Fruit fly (Drosophila melanogaster): ENCODE measurements around the gene mRpL23.

The mRpL23 gene

dm6 chr3L:2373421-2374043 is at the start of gene mRpL23, which contains the start of gene CG9004 (continued):
- TF ChIP-seq CG16863 (GFP tag; optimal IDR thresholded peaks at IDR 0.05): peak; percentile 98
- no peak for TF ChIP-seq h (optimal IDR thresholded peaks at IDR 0.05)
- TF ChIP-seq E2f1 (GFP tag; IDR thresholded peaks at IDR 0.05): peak; percentile 100
- TF ChIP-seq Chrac-16 (GFP tag; optimal IDR thresholded peaks at IDR 0.05): peak; percentile 99
- TF ChIP-seq ken (GFP tag; IDR thresholded peaks at IDR 0.05): peak; percentile 100
- TF ChIP-seq slbo (GFP tag; IDR thresholded peaks at IDR 0.05): peak; percentile 100
- peak; percentile 98 for TF ChIP-seq schlank (tag; optimal IDR thresholded peaks at IDR 0.05)
- TF ChIP-seq CG34224 (GFP tag; IDR thresholded peaks at IDR 0.05; ENCODE audit: partially characterized antibody): 0 out of 3 replicates have a peak, but pooled peaks have one; percentile 31
- TF ChIP-seq maf-S (GFP tag; optimal IDR thresholded peaks at IDR 0.05): peak; percentile 98
- TF ChIP-seq Gug (GFP tag; IDR thresholded peaks at IDR 0.05): peak; percentile 99
- TF ChIP-seq Sry-β (GFP tag; optimal IDR thresholded peaks at IDR 0.05): peak; percentile 71
- peak; percentile 94 for TF ChIP-seq en (GFP tag; optimal IDR thresholded peaks at IDR 0.05)
- TF ChIP-seq fu2 (GFP tag; optimal IDR thresholded peaks at IDR 0.05): peak; percentile 99
- peak; percentile 94 for TF ChIP-seq nom (GFP tag; optimal IDR thresholded peaks at IDR 0.05)
- peak; percentile 94 for TF ChIP-seq Hey (tag; optimal IDR thresholded peaks at IDR 0.05)
- peak; percentile 99 for TF ChIP-seq otp (GFP tag; IDR thresholded peaks at IDR 0.05)
- TF ChIP-seq CG2116 (GFP tag; optimal IDR thresholded peaks at IDR 0.05): peak; percentile 91
- peak; percentile 97 for TF ChIP-seq CG6683 (GFP tag; optimal IDR thresholded peaks at IDR 0.05)
- peak; percentile 97 for TF ChIP-seq shn (GFP tag; optimal IDR thresholded peaks at IDR 0.05)
- TF ChIP-seq oc (tag; optimal IDR thresholded peaks at IDR 0.05): peak; percentile 99
- TF ChIP-seq CG3838 (GFP tag; optimal IDR thresholded peaks at IDR 0.05): peak; percentile 98
- peak; percentile 97 for TF ChIP-seq CG8089 (GFP tag; optimal IDR thresholded peaks at IDR 0.05)
- TF ChIP-seq lab (GFP tag; optimal IDR thresholded peaks at IDR 0.05): peak; percentile 99
- TF ChIP-seq Rfx (GFP tag; IDR thresholded peaks at IDR 0.05): peak; percentile 100
- TF ChIP-seq CG15269 (tag; optimal IDR thresholded peaks at IDR 0.05): peak; percentile 99
- TF ChIP-seq Mrtf (GFP tag; IDR thresholded peaks at IDR 0.05): peak; percentile 100
- TF ChIP-seq rib (GFP tag; IDR thresholded peaks at IDR 0.05): peak; percentile 100
- peak; percentile 70 for TF ChIP-seq CG15479 (GFP tag; optimal IDR thresholded peaks at IDR 0.05)
- TF ChIP-seq so (GFP tag; IDR thresholded peaks at IDR 0.05): peak; percentile 99
- TF ChIP-seq CG7745 (tag; optimal IDR thresholded peaks at IDR 0.05): peak; percentile 65
- peak; percentile 100 for TF ChIP-seq ase (GFP tag; IDR thresholded peaks at IDR 0.05)
- peak; percentile 96 for TF ChIP-seq fd64A (GFP tag; optimal IDR thresholded peaks at IDR 0.05)
- TF ChIP-seq sens (GFP tag): peak; percentile 100
- peak; percentile 89 for TF ChIP-seq grn (GFP tag; optimal IDR thresholded peaks at IDR 0.05)
- peak; percentile 95 for TF ChIP-seq D19A (tag; optimal IDR thresholded peaks at IDR 0.05)
- peak; percentile 89 for TF ChIP-seq CG3995 (GFP tag; optimal IDR thresholded peaks at IDR 0.05)
- TF ChIP-seq disco-r (GFP tag; optimal IDR thresholded peaks at IDR 0.05): peak; percentile 97
- peak; percentile 100 for TF ChIP-seq CG17328 (GFP tag; IDR thresholded peaks at IDR 0.05)
- no peak for TF ChIP-seq bbx (GFP tag; IDR thresholded peaks at IDR 0.05; ENCODE audit: partially characterized antibody)
- peak; percentile 97 for TF ChIP-seq Asciz (GFP tag; optimal IDR thresholded peaks at IDR 0.05)
- peak; percentile 98 for TF ChIP-seq CG8290 (GFP tag; optimal IDR thresholded peaks at IDR 0.05)
- peak; percentile 96 to 99 for TF ChIP-seq CG8290 (tag; optimal IDR thresholded peaks at IDR 0.05)
- TF ChIP-seq NC2α (GFP tag; optimal IDR thresholded peaks at IDR 0.05): peak; percentile 95
- peak; percentile 97 for TF ChIP-seq Mes4 (GFP tag; optimal IDR thresholded peaks at IDR 0.05)
- TF ChIP-seq CG18011 (GFP tag; optimal IDR thresholded peaks at IDR 0.05): peak; percentile 93
- peak; percentile 99 for TF ChIP-seq CG9817 (tag; optimal IDR thresholded peaks at IDR 0.05)
- TF ChIP-seq CG12659 (GFP tag; optimal IDR thresholded peaks at IDR 0.05): peak; percentile 99
- peak; percentile 97 for TF ChIP-seq Lhr (GFP tag; optimal IDR thresholded peaks at IDR 0.05)
- TF ChIP-seq tio (GFP tag; optimal IDR thresholded peaks at IDR 0.05): peak; percentile 99
- TF ChIP-seq tna (GFP tag; IDR thresholded peaks at IDR 0.05; ENCODE audit: partially characterized antibody): no peak

Measured in whole organism, embryonic.